Worm (Caenorhabditis elegans) whole organism, young adult: Measurements from ENCODE around the gene his-32.

Source experiments
- Y56A3A.18 ChIP-seq: fragments of 200-800 bp; sonication (Bioruptor generic); IDR thresholded peaks from 2 replicates; pipeline ENCODE4 v1.3.6; 2022; ENCODE audit warnings: missing genetic modification reagents, missing genetic modification characterization, missing compliant biosample characterization
- Y79H2A.3 ChIP-seq: fragments of 200-800 bp; sonication (Bioruptor generic); conservative IDR thresholded peaks from 2 replicates; pipeline ENCODE4 v1.3.6; 2022; ENCODE audit warnings: missing genetic modification reagents, missing genetic modification characterization, missing compliant biosample characterization
- him-1 ChIP-seq: sonication (generic microtip); optimal IDR thresholded peaks from 2 replicates; lab custom pipeline; 2016; ENCODE audit warnings: missing genotype, missing genetic modification reagents, missing genetic modification characterization, missing compliant biosample characterization
- hrde-1 ChIP-seq: sonication (generic microtip); optimal IDR thresholded peaks from 2 replicates; lab custom pipeline; 2016; ENCODE audit warnings: missing genetic modification characterization, mild to moderate bottlenecking, missing compliant biosample characterization, moderate library complexity, missing genotype, missing genetic modification reagents, borderline replicate concordance
- sea-2 ChIP-seq: fragments of 200-800 bp; sonication (Bioruptor generic); IDR thresholded peaks from 2 replicates; pipeline ENCODE4 v1.3.6; 2022; ENCODE audit warnings: missing genetic modification characterization, missing compliant biosample characterization
- snpc-4 ChIP-seq, 5 experiments: fragments of 150-350 bp in 1 of 5; sonication (generic microtip) in 4 of 5; optimal IDR thresholded peaks; 2 replicates each; lab custom pipeline; 2014 to 2018; ENCODE audit warnings: missing genetic modification characterization in 5 of 5, missing biosample characterization in 3 of 5, antibody characterized with exemption in 2 of 5, mild to moderate bottlenecking in 2 of 5, missing compliant biosample characterization in 2 of 5, missing genotype in 2 of 5, moderate library complexity in 2 of 5, missing genetic modification reagents in 1 of 5
- sptf-2 ChIP-seq: fragments of 200-800 bp; sonication (Bioruptor generic); optimal IDR thresholded peaks from 2 replicates; lab custom pipeline; 2018; ENCODE audit warnings: mild to moderate bottlenecking, missing genetic modification characterization, missing compliant biosample characterization

DNA sequence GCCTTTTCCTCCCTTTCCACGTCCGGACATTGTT lies 334 bp upstream of the his-32 start, which contains the start of gene his-31:
- no peak for TF ChIP-seq Y79H2A.3
- no peak for TF ChIP-seq snpc-4 (GFP tag; optimal IDR thresholded peaks at IDR 0.05; lab: Kevin White, UChicago)
- no peak for TF ChIP-seq snpc-4 (tag; optimal IDR thresholded peaks at IDR 0.05; lab: Kevin White, UChicago)
- TF ChIP-seq him-1 (tag; lab: Kevin White, UChicago): no peak
- no peak for TF ChIP-seq Y56A3A.18 (GFP tag; lab: Robert Waterston, UW)
- TF ChIP-seq hrde-1 (tag; lab: Kevin White, UChicago): no peak
- no peak for TF ChIP-seq sea-2 (GFP tag; lab: Robert Waterston, UW)
- TF ChIP-seq sptf-2: no peak
